Worm (Caenorhabditis elegans) whole organism, early embryonic: ENCODE results near the gene syx-18.
A peak's percentile ranks its signal among the peaks of the same experiment; 100 is the strongest.

Experiments
- B0310.2 ChIP-seq: sonication (generic microtip); optimal IDR thresholded peaks from 2 replicates; lab custom pipeline; 2016; ENCODE audit warnings: mild to moderate bottlenecking, missing genetic modification characterization, missing compliant biosample characterization
- F13C5.2 ChIP-seq: sonication (generic microtip); optimal IDR thresholded peaks from 2 replicates; lab custom pipeline; 2017; ENCODE audit warnings: mild to moderate bottlenecking, missing genetic modification characterization, inconsistent platforms, missing compliant biosample characterization
- aly-1 ChIP-seq: sonication (generic microtip); optimal IDR thresholded peaks from 2 replicates; lab custom pipeline; 2016; ENCODE audit warnings: missing genetic modification characterization, missing compliant biosample characterization
- ama-1 ChIP-seq: fragments of 150-350 bp; optimal IDR thresholded peaks from 2 replicates; lab custom pipeline; 2014
- ceh-13 ChIP-seq: fragments of 200-800 bp; sonication (Bioruptor generic); optimal IDR thresholded peaks from 2 replicates; lab custom pipeline; 2018; ENCODE audit warnings: mild to moderate bottlenecking, missing genetic modification characterization, missing compliant biosample characterization
- ceh-36 ChIP-seq: sonication (generic microtip); optimal IDR thresholded peaks from 2 replicates; lab custom pipeline; 2016; ENCODE audit warnings: missing genetic modification characterization, inconsistent platforms, missing compliant biosample characterization
- ets-7 ChIP-seq: sonication (generic microtip); optimal IDR thresholded peaks from 2 replicates; lab custom pipeline; 2016; ENCODE audit warnings: missing genotype, missing genetic modification characterization, missing compliant biosample characterization
- flt-1 ChIP-seq: fragments of 200-800 bp; sonication (Bioruptor generic); IDR thresholded peaks from 2 replicates; pipeline ENCODE4 v1.3.6; 2022; ENCODE audit warnings: missing genetic modification characterization, missing compliant biosample characterization
- hmbx-1 ChIP-seq: sonication (generic microtip); optimal IDR thresholded peaks from 2 replicates; lab custom pipeline; 2016; ENCODE audit warnings: mild to moderate bottlenecking, missing genetic modification characterization, missing compliant biosample characterization
- hmg-4 ChIP-seq: fragments of 200-800 bp; sonication (Bioruptor generic); optimal IDR thresholded peaks from 2 replicates; lab custom pipeline; 2018; ENCODE audit warnings: mild to moderate bottlenecking, missing genetic modification characterization, missing compliant biosample characterization
- hnd-1 ChIP-seq: sonication (generic microtip); optimal IDR thresholded peaks from 2 replicates; lab custom pipeline; 2016; ENCODE audit warnings: missing genetic modification characterization, missing compliant biosample characterization
- pes-1 ChIP-seq: fragments of 200-800 bp; sonication (Bioruptor generic); IDR thresholded peaks from 2 replicates; pipeline ENCODE4 v1.3.6; 2022; ENCODE audit warnings: missing genetic modification reagents, missing genetic modification characterization, missing compliant biosample characterization
- scrt-1 ChIP-seq: fragments of 200-800 bp; sonication (Bioruptor generic); IDR thresholded peaks from 2 replicates; pipeline ENCODE4 v1.3.6; 2022; ENCODE audit warnings: missing genetic modification characterization, missing compliant biosample characterization
- sea-1 ChIP-seq: fragments of 200-800 bp; sonication (Bioruptor generic); conservative IDR thresholded peaks from 2 replicates; pipeline ENCODE4 v1.3.6; 2022; ENCODE audit warnings: missing genetic modification characterization, missing compliant biosample characterization
- tbx-11 ChIP-seq: fragments of 200-800 bp; sonication (Bioruptor generic); IDR thresholded peaks from 2 replicates; pipeline ENCODE4 v1.3.6; 2022; ENCODE audit warnings: missing genetic modification characterization, missing compliant biosample characterization
- tbx-37 ChIP-seq: fragments of 200-800 bp; sonication (Bioruptor generic); conservative IDR thresholded peaks from 2 replicates; pipeline ENCODE4 v1.3.6; 2022; ENCODE audit warnings: missing genetic modification reagents, missing genetic modification characterization, missing compliant biosample characterization
- tra-4 ChIP-seq: sonication (generic microtip); optimal IDR thresholded peaks from 2 replicates; lab custom pipeline; 2017; ENCODE audit warnings: missing genetic modification characterization, missing compliant biosample characterization

Gene syx-18

DNA sequence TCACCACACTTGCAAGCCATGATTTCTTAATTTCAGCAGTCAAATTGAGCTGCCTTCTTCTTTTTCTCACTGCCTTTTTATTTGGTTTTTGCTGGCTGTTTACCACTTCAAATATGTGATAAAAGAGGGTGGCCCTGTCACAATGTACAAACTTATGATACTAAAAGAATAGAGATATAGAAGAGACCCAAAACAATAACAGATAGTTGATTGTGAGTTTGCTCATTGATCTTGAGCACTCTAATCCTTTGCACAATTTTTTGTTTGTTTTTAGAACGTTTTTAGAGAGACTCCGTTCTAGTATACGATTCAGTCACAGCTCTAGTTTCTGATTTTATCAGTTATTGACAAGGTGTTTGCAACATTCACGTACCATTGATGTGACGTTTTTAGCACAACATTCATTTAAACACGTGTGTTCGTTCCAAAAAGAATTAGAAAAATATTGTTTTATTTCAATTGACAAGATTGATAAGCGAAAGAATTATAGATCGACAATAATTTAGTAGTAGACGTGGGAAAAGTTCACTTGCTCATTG, 36.6 kb upstream of the syx-18 start, which contains the start of gene mtl-1:
Gene mtl-1 (minus strand): TSS at position 51 of the 539 bp plus-strand sequence.
- no peak for TF ChIP-seq ceh-13 (GFP tag; lab: Kevin White, UChicago)
- no peak for TF ChIP-seq hmbx-1

DNA sequence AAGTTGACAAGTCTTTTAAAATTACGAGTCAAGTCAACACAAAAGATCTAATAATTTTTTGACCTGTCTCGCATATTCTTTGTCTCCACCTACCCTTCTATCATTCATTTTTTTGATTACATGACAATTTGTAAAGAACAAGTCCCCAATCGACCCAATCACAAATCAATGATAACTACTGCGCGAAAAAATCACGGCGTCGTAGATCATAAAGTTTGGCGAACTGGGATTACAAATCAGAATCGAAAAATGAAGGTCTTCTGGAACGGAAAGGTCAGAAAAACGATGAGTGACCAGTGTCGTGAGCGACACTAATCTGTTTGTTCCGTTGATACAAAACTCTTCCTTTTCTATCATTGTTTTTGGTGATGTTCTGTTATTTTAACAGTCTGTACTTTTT, 34.8 kb upstream of the syx-18 start:
- TF ChIP-seq ama-1 (lab: Kevin White, UChicago) (no peak), flt-1 (GFP tag; lab: Robert Waterston, UW) (no peak), ceh-13 (GFP tag; lab: Kevin White, UChicago) (no peak), pes-1 (GFP tag; lab: Robert Waterston, UW) (no peak)

DNA sequence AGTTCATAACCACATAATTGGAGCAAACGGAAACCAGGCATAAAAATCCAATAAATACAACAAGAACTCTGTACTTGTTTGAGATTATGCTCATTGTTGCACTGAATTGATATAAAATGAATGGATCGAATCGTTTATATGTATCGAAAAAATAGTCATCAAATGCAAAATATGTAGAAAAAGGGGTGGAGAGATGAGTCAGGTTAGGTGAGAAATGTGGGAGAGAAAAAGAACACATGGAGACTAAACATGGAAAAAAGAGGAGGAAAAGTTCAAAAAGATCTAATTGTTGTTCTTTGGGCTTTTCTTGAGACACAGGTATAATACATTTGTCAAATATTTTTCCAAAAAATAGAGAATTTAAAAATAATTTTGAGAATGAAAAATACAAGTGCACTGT, 33.1 kb upstream of the syx-18 start, which contains the start of gene K11G9.5:
Gene K11G9.5 (minus strand): TSS at position 101 of the 400 bp plus-strand sequence.
- TF ChIP-seq tbx-37 (no peak), hmg-4 (GFP tag; lab: Kevin White, UChicago) (no peak), pes-1 (GFP tag; lab: Robert Waterston, UW) (no peak), ceh-36 (tag; lab: Kevin White, UChicago) (no peak)

ce11 chrV:6685963-6686362, 30.7 kb upstream of the syx-18 start:
- TF ChIP-seq ama-1 (lab: Kevin White, UChicago) (no peak), ceh-36 (tag; lab: Kevin White, UChicago) (no peak), aly-1 (no peak), tra-4 (tag; lab: Kevin White, UChicago) (no peak), ets-7 (tag; lab: Kevin White, UChicago) (no peak), hnd-1 (tag; lab: Kevin White, UChicago) (no peak), ceh-13 (GFP tag; lab: Kevin White, UChicago) (no peak), flt-1 (GFP tag; lab: Robert Waterston, UW) (no peak), F13C5.2 (tag; lab: Kevin White, UChicago) (no peak), hmbx-1 (no peak), B0310.2 (tag; lab: Kevin White, UChicago) (no peak), scrt-1 (GFP tag; lab: Robert Waterston, UW) (no peak), tbx-37 (no peak), sea-1 (GFP tag; lab: Robert Waterston, UW) (no peak), hmg-4 (GFP tag; lab: Kevin White, UChicago) (no peak), pes-1 (GFP tag; lab: Robert Waterston, UW) (no peak), tbx-11 (GFP tag; lab: Robert Waterston, UW) (no peak)

DNA sequence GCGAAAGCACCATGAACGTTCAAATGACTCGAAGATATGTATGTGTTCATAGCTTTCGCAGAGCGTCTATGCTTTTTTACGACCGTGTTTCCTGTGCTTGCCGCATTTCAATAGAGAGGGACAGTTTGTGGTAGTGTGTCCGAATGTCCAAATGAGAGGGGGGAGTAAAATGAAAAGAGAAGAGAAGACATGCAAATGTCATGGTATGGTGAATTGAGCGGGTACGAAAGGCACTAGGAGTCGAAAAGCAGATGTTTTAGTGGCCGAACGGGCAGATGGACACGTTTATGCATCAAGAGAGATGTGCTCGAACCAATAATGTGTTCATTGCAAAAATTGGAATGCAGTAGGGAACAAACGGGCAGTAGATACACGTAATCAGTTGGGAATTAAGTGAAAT, 30.2 kb upstream of the syx-18 start:
- TF ChIP-seq hmg-4 (GFP tag; lab: Kevin White, UChicago), result peak; percentile 18
- TF ChIP-seq F13C5.2 (tag; lab: Kevin White, UChicago), result no peak

DNA sequence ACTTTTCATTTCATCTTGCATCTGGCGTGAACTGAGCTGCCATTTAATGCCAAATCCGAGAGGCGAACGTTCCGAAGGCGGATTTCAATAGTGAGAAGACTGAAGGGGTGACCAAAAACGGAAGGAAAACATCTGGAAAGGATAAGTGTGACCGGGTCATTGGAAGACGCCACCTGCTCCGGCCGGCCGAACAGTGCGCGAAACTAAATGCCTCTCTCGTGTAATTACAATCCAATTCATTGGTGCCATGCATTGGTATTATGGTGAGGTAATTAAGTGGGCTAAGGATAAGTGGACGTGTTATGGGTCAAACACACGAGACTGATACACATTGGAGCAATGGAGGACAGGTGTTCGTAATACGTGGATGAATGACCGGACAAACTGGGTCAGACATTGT, 29.3 kb upstream of the syx-18 start:
- TF ChIP-seq ceh-36 (tag; lab: Kevin White, UChicago), result peak; percentile 13
- no peak for TF ChIP-seq tra-4 (tag; lab: Kevin White, UChicago)

DNA sequence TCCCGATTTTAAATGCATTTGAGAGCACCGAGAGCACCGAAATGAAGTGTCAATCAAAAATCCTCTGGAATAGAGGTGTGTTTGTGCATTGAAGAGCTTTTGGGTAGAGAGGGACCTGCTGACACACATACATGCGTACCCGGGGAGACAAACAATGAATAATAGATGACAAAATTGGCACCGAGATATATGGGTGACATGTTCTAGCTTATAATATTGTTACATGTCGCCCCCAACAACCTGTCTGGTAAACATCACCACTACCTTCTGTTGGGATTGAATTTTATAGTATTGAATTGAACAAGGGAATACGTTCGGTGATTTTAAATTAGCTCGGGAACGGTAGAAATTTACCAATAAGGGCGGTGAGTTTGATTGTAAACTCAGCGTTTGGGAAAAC, 28.5 kb upstream of the syx-18 start:
- no peak for TF ChIP-seq flt-1 (GFP tag; lab: Robert Waterston, UW)
- no peak for TF ChIP-seq aly-1
- no peak for TF ChIP-seq hmbx-1
- TF ChIP-seq B0310.2 (tag; lab: Kevin White, UChicago), result no peak
- TF ChIP-seq ets-7 (tag; lab: Kevin White, UChicago), result no peak
- TF ChIP-seq scrt-1 (GFP tag; lab: Robert Waterston, UW), result no peak
- no peak for TF ChIP-seq tra-4 (tag; lab: Kevin White, UChicago)
- no peak for TF ChIP-seq hmg-4 (GFP tag; lab: Kevin White, UChicago)
- no peak for TF ChIP-seq pes-1 (GFP tag; lab: Robert Waterston, UW)
- TF ChIP-seq ceh-36 (tag; lab: Kevin White, UChicago), result no peak
- no peak for TF ChIP-seq ceh-13 (GFP tag; lab: Kevin White, UChicago)
- TF ChIP-seq ama-1 (lab: Kevin White, UChicago), result no peak
- TF ChIP-seq tbx-37, result no peak
- TF ChIP-seq sea-1 (GFP tag; lab: Robert Waterston, UW), result no peak
- TF ChIP-seq F13C5.2 (tag; lab: Kevin White, UChicago), result no peak
- no peak for TF ChIP-seq tbx-11 (GFP tag; lab: Robert Waterston, UW)
- TF ChIP-seq hnd-1 (tag; lab: Kevin White, UChicago), result no peak

DNA sequence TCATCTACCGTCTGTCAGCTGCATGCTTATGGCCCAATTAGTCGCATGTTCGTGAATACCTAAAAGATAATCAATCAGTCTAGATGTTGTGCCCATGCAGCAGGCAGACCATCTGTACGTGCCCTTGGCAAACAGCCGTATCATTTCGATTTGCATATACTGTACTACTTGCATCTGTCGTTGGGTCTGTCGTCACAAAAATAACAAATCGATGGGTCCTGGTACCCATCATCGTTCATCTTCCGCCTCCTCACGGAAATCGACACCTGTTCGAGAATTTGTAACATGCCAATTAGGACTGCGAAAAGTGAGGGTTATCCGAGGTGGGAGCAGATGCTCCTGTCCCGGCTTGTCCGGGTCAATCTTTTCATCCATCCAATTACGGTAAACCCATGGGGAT, 28.0 kb upstream of the syx-18 start:
- TF ChIP-seq aly-1, result no peak
- TF ChIP-seq hmg-4 (GFP tag; lab: Kevin White, UChicago), result no peak
- no peak for TF ChIP-seq tbx-37
- no peak for TF ChIP-seq sea-1 (GFP tag; lab: Robert Waterston, UW)
- TF ChIP-seq flt-1 (GFP tag; lab: Robert Waterston, UW), result no peak
- no peak for TF ChIP-seq ceh-36 (tag; lab: Kevin White, UChicago)
- TF ChIP-seq tbx-11 (GFP tag; lab: Robert Waterston, UW), result no peak
- no peak for TF ChIP-seq hmbx-1
- no peak for TF ChIP-seq ama-1 (lab: Kevin White, UChicago)
- no peak for TF ChIP-seq F13C5.2 (tag; lab: Kevin White, UChicago)
- TF ChIP-seq ets-7 (tag; lab: Kevin White, UChicago), result no peak
- no peak for TF ChIP-seq scrt-1 (GFP tag; lab: Robert Waterston, UW)
- TF ChIP-seq ceh-13 (GFP tag; lab: Kevin White, UChicago), result no peak
- TF ChIP-seq B0310.2 (tag; lab: Kevin White, UChicago), result no peak
- TF ChIP-seq hnd-1 (tag; lab: Kevin White, UChicago), result no peak
- TF ChIP-seq pes-1 (GFP tag; lab: Robert Waterston, UW), result no peak
- TF ChIP-seq tra-4 (tag; lab: Kevin White, UChicago), result no peak
